Fruit fly (Drosophila melanogaster): ENCODE data around the gene lectin-21Cb.
A peak's percentile ranks its signal among the peaks of the same experiment; 100 is the strongest.

lectin-21Cb gene

DNA sequence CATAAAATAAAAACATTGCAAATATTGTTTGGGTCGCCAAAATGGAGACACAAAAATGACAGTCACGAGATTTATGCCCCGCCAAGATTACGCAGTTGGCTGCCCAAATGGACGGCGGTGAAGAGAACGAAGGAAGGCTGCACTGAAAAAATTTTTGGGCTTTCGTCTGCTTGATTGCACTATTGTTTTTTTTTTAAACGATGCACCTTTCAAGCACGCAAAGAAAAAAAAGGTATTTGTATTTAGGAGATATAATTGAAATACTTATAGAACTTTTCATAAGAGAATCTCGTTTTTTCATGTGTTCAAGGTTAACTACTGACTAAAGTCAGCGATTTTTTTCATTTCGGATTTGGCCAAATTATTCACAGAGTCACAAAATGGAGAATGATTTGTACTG lies 29.9 kb upstream of the lectin-21Cb start (continued):
- peak; percentile 83 for TF ChIP-seq Met (GFP tag; optimal IDR thresholded peaks at IDR 0.05)
- no peak for TF ChIP-seq CG8119 (GFP tag; IDR thresholded peaks at IDR 0.05)
- peak; percentile 83 for TF ChIP-seq Sox102F (GFP tag; optimal IDR thresholded peaks at IDR 0.05)
- TF ChIP-seq CG15336 (GFP tag; IDR thresholded peaks at IDR 0.05): 0 out of 2 replicates have a peak, but pooled peaks have one; percentile 18
- TF ChIP-seq CG34406 (GFP tag; optimal IDR thresholded peaks at IDR 0.05): peak; percentile 33
- TF ChIP-seq CG6854 (GFP tag; optimal IDR thresholded peaks at IDR 0.05): no peak
- no peak for TF ChIP-seq CG4318 (GFP tag; optimal IDR thresholded peaks at IDR 0.05)

DNA sequence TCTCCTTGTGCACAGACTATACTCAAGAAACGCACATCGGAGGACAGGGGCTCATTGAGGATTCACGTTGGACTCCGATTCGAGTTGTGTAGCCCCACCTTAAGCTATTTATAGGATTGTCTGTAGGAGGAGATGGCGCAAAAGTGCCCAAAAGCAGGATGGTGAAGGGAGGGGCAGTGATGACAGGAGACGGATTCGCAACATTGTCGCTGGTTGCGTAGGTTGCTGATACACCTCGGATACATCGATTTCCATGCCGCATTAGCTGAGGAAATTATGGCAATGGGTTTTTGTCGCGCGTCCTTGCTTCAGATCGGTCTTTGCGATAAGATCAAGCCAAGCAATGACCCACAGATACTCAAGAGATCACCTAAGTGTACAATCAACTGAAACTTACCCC lies 26.6 kb upstream of the lectin-21Cb start:
- TF ChIP-seq dsx (GFP tag; optimal IDR thresholded peaks at IDR 0.05; ENCODE audit: poor library complexity, severe bottlenecking) (peak; percentile 98), CG8319 (GFP tag; optimal IDR thresholded peaks at IDR 0.05) (no peak), ss (GFP tag; optimal IDR thresholded peaks at IDR 0.05) (no peak), fd85E (GFP tag; optimal IDR thresholded peaks at IDR 0.05) (no peak), Sox102F (GFP tag; optimal IDR thresholded peaks at IDR 0.05) (no peak), Blimp-1 (GFP tag; optimal IDR thresholded peaks at IDR 0.05) (no peak), fd59A (GFP tag; optimal IDR thresholded peaks at IDR 0.05) (peak; percentile 21), CG6808 (GFP tag; optimal IDR thresholded peaks at IDR 0.05) (no peak), CG1621 (tag; optimal IDR thresholded peaks at IDR 0.05) (no peak), CG3032 (tag; optimal IDR thresholded peaks at IDR 0.05) (no peak), eg (GFP tag; IDR thresholded peaks at IDR 0.05) (no peak), dac (GFP tag; optimal IDR thresholded peaks at IDR 0.05) (no peak)

DNA sequence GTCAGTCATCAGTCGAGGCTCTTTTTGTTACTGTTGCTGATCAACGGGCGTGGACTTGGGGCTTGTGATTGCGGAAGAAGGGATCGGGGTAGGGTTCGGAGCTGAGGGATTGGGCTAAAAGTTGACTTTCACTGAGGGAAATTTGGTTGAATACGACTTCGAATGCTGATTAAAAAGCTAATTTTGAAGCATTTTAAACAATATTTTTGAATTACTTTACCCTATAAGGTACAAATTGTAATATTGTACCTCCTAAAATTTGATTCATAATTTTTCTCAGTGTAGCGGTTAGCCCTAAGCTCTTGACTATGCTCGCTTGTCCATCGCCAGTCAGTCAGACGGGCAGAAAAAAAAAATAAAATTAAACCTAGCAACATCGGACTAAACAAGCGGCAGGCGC lies 25.5 kb upstream of the lectin-21Cb start:
- TF ChIP-seq Gug (GFP tag; IDR thresholded peaks at IDR 0.05) (no peak), CG6163 (GFP tag; IDR thresholded peaks at IDR 0.05) (peak; percentile 77), Sox14 (GFP tag; optimal IDR thresholded peaks at IDR 0.05) (peak; percentile 65), CG7368 (GFP tag; optimal IDR thresholded peaks at IDR 0.05) (no peak), esn (GFP tag; optimal IDR thresholded peaks at IDR 0.05) (peak; percentile 20), CG3032 (tag; optimal IDR thresholded peaks at IDR 0.05) (peak; percentile 76), fd59A (GFP tag; optimal IDR thresholded peaks at IDR 0.05) (peak; percentile 73), CG8632 (GFP tag; optimal IDR thresholded peaks at IDR 0.05) (peak; percentile 12), CG32006 (GFP tag; optimal IDR thresholded peaks at IDR 0.05) (peak; percentile 26), CG16779 (tag; optimal IDR thresholded peaks at IDR 0.05) (no peak), achi (GFP tag; optimal IDR thresholded peaks at IDR 0.05) (peak; percentile 61), ss (GFP tag; optimal IDR thresholded peaks at IDR 0.05) (peak; percentile 61 to 63), spab (GFP tag; optimal IDR thresholded peaks at IDR 0.05) (peak; percentile 74), Met (GFP tag; optimal IDR thresholded peaks at IDR 0.05) (peak; percentile 36), acj6 (GFP tag; optimal IDR thresholded peaks at IDR 0.05) (peak; percentile 47), Hr39 (GFP tag; optimal IDR thresholded peaks at IDR 0.05) (peak; percentile 18), Ets96B (tag; optimal IDR thresholded peaks at IDR 0.05) (peak; percentile 77), CG10669 (GFP tag; optimal IDR thresholded peaks at IDR 0.05) (peak; percentile 66), vri (GFP tag; optimal IDR thresholded peaks at IDR 0.05) (no peak), cyc (GFP tag; optimal IDR thresholded peaks at IDR 0.05) (no peak), CG9139 (GFP tag; optimal IDR thresholded peaks at IDR 0.05) (peak; percentile 26), Ets21C (GFP tag; optimal IDR thresholded peaks at IDR 0.05) (no peak), CG6792 (GFP tag; optimal IDR thresholded peaks at IDR 0.05) (peak; percentile 53), Sox102F (GFP tag; optimal IDR thresholded peaks at IDR 0.05) (no peak), Eip78C (GFP tag) (peak; percentile 90), pdm3 (GFP tag; optimal IDR thresholded peaks at IDR 0.05) (peak; percentile 58), svp (GFP tag) (peak; percentile 62), CG11294 (GFP tag; IDR thresholded peaks at IDR 0.05) (no peak), Lpt (GFP tag; optimal IDR thresholded peaks at IDR 0.05) (peak; percentile 49), lz (GFP tag; optimal IDR thresholded peaks at IDR 0.05) (peak; percentile 3), CG1621 (tag; optimal IDR thresholded peaks at IDR 0.05) (peak; percentile 61), net (GFP tag; optimal IDR thresholded peaks at IDR 0.05) (peak; percentile 39), CG11902 (GFP tag; optimal IDR thresholded peaks at IDR 0.05) (no peak), dsx (GFP tag; optimal IDR thresholded peaks at IDR 0.05; ENCODE audit: poor library complexity, severe bottlenecking) (peak; percentile 64), CG3919 (GFP tag; optimal IDR thresholded peaks at IDR 0.05) (peak; percentile 76), topi (GFP tag; optimal IDR thresholded peaks at IDR 0.05) (peak; percentile 40), CG6276 (GFP tag; optimal IDR thresholded peaks at IDR 0.05) (no peak)

Data from whole organism, prepupa.